Worm (Caenorhabditis elegans): ENCODE results near the gene F46C5.2.

The F46C5.2 gene

DNA sequence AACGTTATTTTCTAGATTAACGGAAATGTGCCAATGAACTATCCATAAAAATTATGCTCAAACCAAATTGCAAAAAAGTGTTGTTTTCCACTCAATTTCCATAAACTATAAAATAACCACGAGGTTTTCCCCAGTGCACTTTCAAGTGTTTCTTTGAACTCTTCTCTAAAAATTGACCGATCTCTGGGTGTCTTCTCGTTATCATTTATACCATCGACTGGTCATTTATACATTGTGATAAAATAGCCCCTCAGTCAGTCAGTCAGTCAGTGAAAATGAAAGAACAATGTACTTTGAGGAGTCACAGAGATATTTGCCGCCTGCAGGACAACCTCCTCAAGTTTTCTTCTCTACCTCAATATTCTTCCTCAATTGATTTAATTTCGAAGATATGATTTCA is 16.8 kb upstream of the F46C5.2 start:
- TF ChIP-seq nhr-237 (tag; optimal IDR thresholded peaks at IDR 0.05) (no peak), snu-23 (GFP tag; optimal IDR thresholded peaks at IDR 0.05) (peak; percentile 22), nhr-77 (tag; optimal IDR thresholded peaks at IDR 0.05) (no peak), pag-3 (tag; optimal IDR thresholded peaks at IDR 0.05; ENCODE audit: borderline replicate concordance, insufficient read depth) (no peak), hlh-17 (GFP tag; optimal IDR thresholded peaks at IDR 0.05; ENCODE audit: borderline replicate concordance) (no peak), nhr-71 (tag; optimal IDR thresholded peaks at IDR 0.05) (peak; percentile 9), ztf-11 (tag; optimal IDR thresholded peaks at IDR 0.05) (no peak), aly-2 (tag; optimal IDR thresholded peaks at IDR 0.05) (no peak), elt-3 (tag; optimal IDR thresholded peaks at IDR 0.05) (peak in 1 of 6 experiments; percentile 38), lin-15B (tag; optimal IDR thresholded peaks at IDR 0.05) (no peak), blmp-1 (tag; optimal IDR thresholded peaks at IDR 0.05) (peak; percentile 45), zip-4 (GFP tag; optimal IDR thresholded peaks at IDR 0.05) (no peak), tlp-1 (tag; optimal IDR thresholded peaks at IDR 0.05) (no peak), lin-35 (GFP tag; optimal IDR thresholded peaks at IDR 0.05) (peak in 1 of 2 experiments; percentile 16), F16B12.6 (tag; optimal IDR thresholded peaks at IDR 0.05) (no peak), nhr-28 (tag; optimal IDR thresholded peaks at IDR 0.05) (no peak), lin-14 (GFP tag; optimal IDR thresholded peaks at IDR 0.05) (peak; percentile 45), fkh-4 (tag; optimal IDR thresholded peaks at IDR 0.05; ENCODE audit: borderline replicate concordance) (no peak), C16A3.4 (tag; optimal IDR thresholded peaks at IDR 0.05) (no peak), lsy-2 (tag; optimal IDR thresholded peaks at IDR 0.05) (no peak), mef-2 (tag; optimal IDR thresholded peaks at IDR 0.05) (no peak), ces-1 (GFP tag; optimal IDR thresholded peaks at IDR 0.05) (no peak), nhr-20 (tag; optimal IDR thresholded peaks at IDR 0.05) (peak; percentile 30), vab-15 (tag; optimal IDR thresholded peaks at IDR 0.05) (no peak), fkh-10 (GFP tag; optimal IDR thresholded peaks at IDR 0.05) (no peak), ceh-90 (tag; optimal IDR thresholded peaks at IDR 0.05) (no peak), zag-1 (tag; optimal IDR thresholded peaks at IDR 0.05) (no peak), egl-13 (tag; optimal IDR thresholded peaks at IDR 0.05) (no peak), fkh-8 (tag; optimal IDR thresholded peaks at IDR 0.05) (no peak), tbx-2 (tag; optimal IDR thresholded peaks at IDR 0.05) (no peak), fos-1 (tag; optimal IDR thresholded peaks at IDR 0.05) (no peak), ama-1 (optimal IDR thresholded peaks at IDR 0.05) (no peak), nhr-85 (tag) (peak; percentile 73), nhr-12 (tag; optimal IDR thresholded peaks at IDR 0.05) (no peak), nhr-84 (tag; optimal IDR thresholded peaks at IDR 0.05) (no peak), efl-3 (GFP tag; optimal IDR thresholded peaks at IDR 0.05) (no peak), efl-1 (optimal IDR thresholded peaks at IDR 0.05) (no peak), efl-1 (GFP tag; optimal IDR thresholded peaks at IDR 0.05 in 1 of 2) (peak in 1 of 2 experiments; percentile 0)

DNA sequence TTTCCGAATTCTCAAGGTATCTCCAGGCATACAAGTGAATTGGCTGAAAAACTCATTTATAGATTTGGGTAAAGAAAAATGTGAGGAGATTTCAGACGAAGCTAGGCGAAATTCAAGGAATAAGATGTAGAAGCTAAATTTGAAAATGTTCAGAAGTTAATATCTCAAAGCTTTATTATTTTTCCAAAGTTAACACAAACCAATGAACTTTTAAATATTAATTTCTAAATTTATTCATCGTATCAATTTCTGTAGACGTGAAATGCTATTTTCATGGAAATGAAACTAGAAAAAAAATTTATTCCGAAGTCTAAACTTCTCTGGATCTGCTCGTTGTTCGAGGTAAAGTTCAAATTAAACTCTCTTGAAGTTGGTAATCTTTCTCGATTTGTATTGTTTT is 16.2 kb upstream of the F46C5.2 start, which contains the start of gene agxt-1:
agxt-1 (plus strand) TSS at position 301 of the 400 bp plus-strand sequence.
- TF ChIP-seq jun-1 (tag; optimal IDR thresholded peaks at IDR 0.05) (no peak), tbx-2 (tag; optimal IDR thresholded peaks at IDR 0.05) (no peak), nhr-77 (tag; optimal IDR thresholded peaks at IDR 0.05) (no peak), mef-2 (tag; optimal IDR thresholded peaks at IDR 0.05) (no peak), nhr-20 (tag; optimal IDR thresholded peaks at IDR 0.05) (no peak)

DNA sequence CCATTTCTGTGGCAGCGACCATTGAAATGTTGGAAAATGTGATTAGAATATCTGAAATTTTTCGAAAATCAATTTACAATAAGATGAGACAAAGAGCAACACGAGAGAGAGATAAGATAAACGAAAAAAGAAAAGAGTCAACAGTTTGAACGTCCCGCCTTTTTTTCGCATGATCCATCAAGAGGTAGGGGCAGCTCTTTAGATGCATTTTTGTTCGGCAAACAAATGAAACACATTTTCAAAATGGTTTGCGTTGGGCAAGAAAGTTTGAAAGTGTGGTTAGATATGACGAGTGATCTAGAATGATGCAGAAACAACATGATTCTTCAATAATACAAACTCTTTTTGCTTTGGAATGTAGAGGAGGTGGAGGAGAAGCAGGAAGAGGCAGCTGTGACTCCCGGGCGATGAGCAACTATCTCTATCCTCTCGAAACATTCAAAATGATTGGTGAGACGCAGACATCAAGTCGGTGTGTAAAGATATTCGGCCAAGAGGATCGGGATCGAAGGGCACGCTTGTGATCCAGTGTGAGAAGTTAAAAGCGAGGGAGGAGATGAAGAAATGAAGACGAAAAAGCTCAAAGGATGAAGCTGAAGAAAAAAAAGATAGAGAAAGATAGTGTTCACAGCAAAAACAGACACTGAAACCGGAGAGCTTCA is 15.5 kb upstream of the F46C5.2 start, which contains the start of gene F46C5.6:
F46C5.6 (minus strand) TSS at position 51 of the 662 bp plus-strand sequence.
- peak; percentile 73 for TF ChIP-seq nhr-71 (tag; optimal IDR thresholded peaks at IDR 0.05)
- peak; percentile 66 for TF ChIP-seq rnt-1 (tag; optimal IDR thresholded peaks at IDR 0.05)
- TF ChIP-seq lsy-2 (tag; optimal IDR thresholded peaks at IDR 0.05): peak in 1 of 2 experiments; percentile 40
- peak; percentile 30; the same call in 1 of the 2 replicates for TF ChIP-seq nhr-19 (GFP tag; conservative IDR thresholded peaks at IDR 0.05)
- TF ChIP-seq efl-1 (optimal IDR thresholded peaks at IDR 0.05): peak in 1 of 2 experiments; percentile 10
- no peak for TF ChIP-seq efl-1 (GFP tag; optimal IDR thresholded peaks at IDR 0.05 in 1 of 2)
- TF ChIP-seq nhr-77 (tag; optimal IDR thresholded peaks at IDR 0.05): no peak
- peak in 1 of 2 experiments; percentile 13 for TF ChIP-seq lin-35 (GFP tag; optimal IDR thresholded peaks at IDR 0.05)
- no peak for TF ChIP-seq nhr-47 (tag; optimal IDR thresholded peaks at IDR 0.05)
- peak; percentile 19 for TF ChIP-seq tbx-2 (tag; optimal IDR thresholded peaks at IDR 0.05)
- TF ChIP-seq lin-14 (GFP tag; optimal IDR thresholded peaks at IDR 0.05): peak; percentile 83
- peak; percentile 45 for TF ChIP-seq snu-23 (GFP tag; optimal IDR thresholded peaks at IDR 0.05)
- TF ChIP-seq dsc-1 (tag; optimal IDR thresholded peaks at IDR 0.05): peak; percentile 53
- TF ChIP-seq lin-39 (tag; optimal IDR thresholded peaks at IDR 0.05): no peak
- peak; percentile 39 for TF ChIP-seq nhr-20 (tag; optimal IDR thresholded peaks at IDR 0.05)
- no peak for TF ChIP-seq nhr-28 (tag; optimal IDR thresholded peaks at IDR 0.05)
- TF ChIP-seq swsn-7 (tag; optimal IDR thresholded peaks at IDR 0.05): peak; percentile 9
